Fruit fly (Drosophila melanogaster): ENCODE measurements around the gene Brr2.

Brr2 gene

dm6 chr3L:15923352-15923751 lies 44.3 kb downstream of the Brr2 start (continued):
- TF ChIP-seq bcd (GFP tag; optimal IDR thresholded peaks at IDR 0.05): no peak
- TF ChIP-seq cg (GFP tag; optimal IDR thresholded peaks at IDR 0.05): no peak
- TF ChIP-seq nerfin-1 (tag; optimal IDR thresholded peaks at IDR 0.05): peak; percentile 14
- peak in 1 of 2 experiments; percentile 61 for TF ChIP-seq Hr51 (GFP tag; optimal IDR thresholded peaks at IDR 0.05)
- 0 out of 2 replicates have a peak, but pooled peaks have one; percentile 9 for TF ChIP-seq ttk (GFP tag; IDR thresholded peaks at IDR 0.05)
- TF ChIP-seq shn (GFP tag; optimal IDR thresholded peaks at IDR 0.05): no peak
- TF ChIP-seq peb (GFP tag; IDR thresholded peaks at IDR 0.05): no peak
- TF ChIP-seq usp (GFP tag; optimal IDR thresholded peaks at IDR 0.05): no peak
- TF ChIP-seq E2f2 (GFP tag; IDR thresholded peaks at IDR 0.05): peak; percentile 24; the same call in 1 of the 2 replicates
- no peak for TF ChIP-seq Optix (GFP tag; IDR thresholded peaks at IDR 0.05)
- peak; percentile 66 for TF ChIP-seq Fer1 (GFP tag; optimal IDR thresholded peaks at IDR 0.05)
- TF ChIP-seq phol (tag; optimal IDR thresholded peaks at IDR 0.05): peak; percentile 53
- TF ChIP-seq repo (GFP tag; optimal IDR thresholded peaks at IDR 0.05): no peak
- no peak for TF ChIP-seq CG43689 (GFP tag; IDR thresholded peaks at IDR 0.05)
- TF ChIP-seq kay (GFP tag; optimal IDR thresholded peaks at IDR 0.05): no peak
- no peak for TF ChIP-seq YL-1 (GFP tag; optimal IDR thresholded peaks at IDR 0.05)
- TF ChIP-seq lilli (GFP tag; optimal IDR thresholded peaks at IDR 0.05): peak; percentile 29
- peak; percentile 22 for TF ChIP-seq scrt (GFP tag; optimal IDR thresholded peaks at IDR 0.05)
- TF ChIP-seq CG1602 (GFP tag; optimal IDR thresholded peaks at IDR 0.05): peak; percentile 18
- no peak for TF ChIP-seq luna (GFP tag; optimal IDR thresholded peaks at IDR 0.05)
- TF ChIP-seq tio (GFP tag; optimal IDR thresholded peaks at IDR 0.05): no peak
- TF ChIP-seq CG6854 (GFP tag; optimal IDR thresholded peaks at IDR 0.05): no peak
- peak; percentile 72 for TF ChIP-seq CG2678 (tag; optimal IDR thresholded peaks at IDR 0.05)
- peak; percentile 31; the same call in 1 of the 2 replicates for TF ChIP-seq CG3847 (GFP tag; IDR thresholded peaks at IDR 0.05)
- no peak for TF ChIP-seq Bdp1 (GFP tag; optimal IDR thresholded peaks at IDR 0.05)
- no peak for TF ChIP-seq Hmx (GFP tag; optimal IDR thresholded peaks at IDR 0.05)
- no peak for TF ChIP-seq Antp (GFP tag; optimal IDR thresholded peaks at IDR 0.05)
- no peak for TF ChIP-seq dm (GFP tag; optimal IDR thresholded peaks at IDR 0.05)
- TF ChIP-seq Atf3 (GFP tag; optimal IDR thresholded peaks at IDR 0.05): no peak
- 0 out of 3 replicates have a peak, but pooled peaks have one; percentile 30 for TF ChIP-seq C15 (GFP tag; IDR thresholded peaks at IDR 0.05)
- TF ChIP-seq D19B (GFP tag; optimal IDR thresholded peaks at IDR 0.05): no peak
- no peak for TF ChIP-seq CG4328 (GFP tag; optimal IDR thresholded peaks at IDR 0.05)
- TF ChIP-seq nerfin-2 (GFP tag; IDR thresholded peaks at IDR 0.05; ENCODE audit: partially characterized antibody): no peak
- TF ChIP-seq vfl (GFP tag; optimal IDR thresholded peaks at IDR 0.05): no peak
- no peak for TF ChIP-seq ham (GFP tag; IDR thresholded peaks at IDR 0.05)
- peak; percentile 9 for TF ChIP-seq CG4820 (GFP tag; optimal IDR thresholded peaks at IDR 0.05)
- TF ChIP-seq Bteb2 (GFP tag; optimal IDR thresholded peaks at IDR 0.05): no peak
- TF ChIP-seq CG13624 (GFP tag; optimal IDR thresholded peaks at IDR 0.05): no peak
- TF ChIP-seq CG4360 (GFP tag; IDR thresholded peaks at IDR 0.05): no peak
- TF ChIP-seq ap (GFP tag; IDR thresholded peaks at IDR 0.05): no peak
- no peak for TF ChIP-seq CG7786 (GFP tag; optimal IDR thresholded peaks at IDR 0.05)
- TF ChIP-seq PHDP (tag; optimal IDR thresholded peaks at IDR 0.05): peak; percentile 46
- no peak for TF ChIP-seq caup (GFP tag; optimal IDR thresholded peaks at IDR 0.05; ENCODE audit: severe bottlenecking)
- TF ChIP-seq bab2 (GFP tag; optimal IDR thresholded peaks at IDR 0.05): no peak
- no peak for TF ChIP-seq Dll (GFP tag; IDR thresholded peaks at IDR 0.05; ENCODE audit: partially characterized antibody)
- no peak for TF ChIP-seq CG6254 (GFP tag; optimal IDR thresholded peaks at IDR 0.05)
- TF ChIP-seq gt (GFP tag; IDR thresholded peaks at IDR 0.05): no peak
- no peak for TF ChIP-seq bowl (GFP tag; IDR thresholded peaks at IDR 0.05)
- no peak for TF ChIP-seq NFAT (GFP tag; IDR thresholded peaks at IDR 0.05)
- TF ChIP-seq chm (GFP tag; IDR thresholded peaks at IDR 0.05): no peak
- 0 out of 2 replicates have a peak, but pooled peaks have one; percentile 57 for TF ChIP-seq CG14014 (GFP tag; IDR thresholded peaks at IDR 0.05)
- TF ChIP-seq kni (GFP tag; optimal IDR thresholded peaks at IDR 0.05): no peak
